Worm (Caenorhabditis elegans): ENCODE measurements around the gene lin-12.

DNA sequence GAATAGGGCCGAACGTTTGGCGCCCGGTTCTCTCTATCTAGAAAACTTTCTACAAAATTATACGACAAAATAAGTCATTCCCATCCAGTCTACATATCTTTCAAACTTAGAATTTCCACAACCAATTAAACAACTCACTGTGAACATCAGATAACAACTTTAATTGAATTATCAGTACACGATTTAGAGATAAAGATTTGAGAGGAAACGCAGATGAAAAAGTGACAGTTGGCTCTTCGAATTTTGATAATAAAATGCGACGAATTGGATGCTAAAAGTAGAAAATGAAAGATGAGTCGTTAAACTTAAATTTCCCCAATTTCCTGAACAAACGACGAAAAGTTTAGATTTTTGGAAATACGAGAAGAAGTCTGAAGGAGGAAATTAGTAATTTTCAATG lies 36.2 kb downstream of the lin-12 start:
- TF ChIP-seq zag-1 (tag; optimal IDR thresholded peaks at IDR 0.05), result no peak
- no peak for TF ChIP-seq ceh-16 (tag; optimal IDR thresholded peaks at IDR 0.05)
- no peak for TF ChIP-seq fkh-2 (tag; optimal IDR thresholded peaks at IDR 0.05)
- no peak for TF ChIP-seq mml-1 (tag; optimal IDR thresholded peaks at IDR 0.05)
